Fruit fly (Drosophila melanogaster) whole organism, embryonic: ENCODE measurements around the gene pnr.
A peak's percentile ranks its signal among the peaks of the same experiment; 100 is the strongest.

Experiments used
- Awh ChIP-seq: fragments of 200-800 bp; sonication (Bioruptor generic); IDR thresholded peaks from 2 replicates; pipeline ENCODE4, ENCODE4 v1.3.6; 2022; ENCODE audit warnings: missing biosample characterization, missing genetic modification characterization
- B-H1 ChIP-seq: fragments of 200-800 bp; sonication (Bioruptor generic); IDR thresholded peaks from 3 replicates; pipeline ENCODE4 v1.3.6; 2022; ENCODE audit warnings: missing biosample characterization, missing genetic modification characterization
- CG11504 ChIP-seq: fragments of 200-800 bp; sonication (Bioruptor generic); optimal IDR thresholded peaks from 3 replicates; lab custom pipeline; 2019; ENCODE audit warnings: missing biosample characterization, mild to moderate bottlenecking, missing genetic modification characterization, moderate library complexity
- CG13775 ChIP-seq: fragments of 200-800 bp; sonication (Bioruptor generic); optimal IDR thresholded peaks from 3 replicates; lab custom pipeline; 2017; ENCODE audit warnings: missing biosample characterization, mild to moderate bottlenecking, missing genetic modification characterization
- CG15269 ChIP-seq: fragments of 200-800 bp; sonication (Bioruptor generic); optimal IDR thresholded peaks from 2 replicates; lab custom pipeline; 2018; ENCODE audit warnings: missing biosample characterization, mild to moderate bottlenecking, missing genetic modification characterization, moderate library complexity
- CG1529 ChIP-seq: fragments of 200-800 bp; sonication (Bioruptor generic); optimal IDR thresholded peaks from 3 replicates; lab custom pipeline; 2018; ENCODE audit warnings: missing biosample characterization, missing genetic modification characterization
- CG1792 ChIP-seq: fragments of 200-800 bp; sonication (Bioruptor generic); optimal IDR thresholded peaks from 2 replicates; lab custom pipeline; 2016; ENCODE audit warnings: missing biosample characterization, missing genetic modification characterization
- CG18262 ChIP-seq: fragments of 200-800 bp; optimal IDR thresholded peaks from 3 replicates; lab custom pipeline; 2019; ENCODE audit warnings: missing biosample characterization, mild to moderate bottlenecking, missing genetic modification characterization, moderate library complexity
- CG18764 ChIP-seq: fragments of 200-800 bp; sonication (Bioruptor generic); optimal IDR thresholded peaks from 3 replicates; lab custom pipeline; 2016; ENCODE audit warnings: missing biosample characterization, missing genetic modification characterization
- CG2129 ChIP-seq: fragments of 200-800 bp; sonication (Bioruptor generic); IDR thresholded peaks from 2 replicates; pipeline ENCODE4 v1.3.6; 2022; ENCODE audit warnings: missing biosample characterization, missing genetic modification characterization; ENCODE audit not compliant: partially characterized antibody
- CG2889 ChIP-seq: fragments of 200-800 bp; sonication (Bioruptor generic); IDR thresholded peaks from 3 replicates; pipeline ENCODE4 v1.3.6; 2022; ENCODE audit warnings: missing biosample characterization, missing genetic modification characterization
- CG30403 ChIP-seq: fragments of 200-800 bp; sonication (Bioruptor generic); optimal IDR thresholded peaks from 3 replicates; lab custom pipeline; 2016; ENCODE audit warnings: missing biosample characterization, missing genetic modification characterization
- CG32532 ChIP-seq: fragments of 200-800 bp; sonication (Bioruptor generic); IDR thresholded peaks from 2 replicates; pipeline ENCODE4 v1.3.6; 2022; ENCODE audit warnings: missing biosample characterization, missing genetic modification characterization
- CG34224 ChIP-seq: fragments of 200-800 bp; sonication (Bioruptor generic); IDR thresholded peaks from 3 replicates; pipeline ENCODE4 v1.3.6; 2022; ENCODE audit warnings: missing biosample characterization, missing genetic modification characterization; ENCODE audit not compliant: partially characterized antibody
- CG34422 ChIP-seq: fragments of 200-800 bp; sonication (Bioruptor generic); IDR thresholded peaks from 3 replicates; pipeline ENCODE4 v1.3.6; 2022; ENCODE audit warnings: missing biosample characterization, missing genetic modification characterization
- CG42726 ChIP-seq: fragments of 200-800 bp; sonication (Bioruptor generic); IDR thresholded peaks from 2 replicates; pipeline ENCODE4 v1.3.6; 2022; ENCODE audit warnings: missing biosample characterization, missing genetic modification characterization; ENCODE audit not compliant: partially characterized antibody
- CG4360 ChIP-seq: fragments of 200-800 bp; sonication (Bioruptor generic); IDR thresholded peaks from 2 replicates; pipeline ENCODE4 v1.3.6; 2022; ENCODE audit warnings: missing biosample characterization, missing genetic modification characterization
- CG6765 ChIP-seq: fragments of 200-800 bp; sonication (Bioruptor generic); optimal IDR thresholded peaks from 3 replicates; lab custom pipeline; 2017; ENCODE audit warnings: missing biosample characterization, mild to moderate bottlenecking, missing genetic modification characterization
- CG6791 ChIP-seq: fragments of 200-800 bp; sonication (Bioruptor generic); IDR thresholded peaks from 3 replicates; pipeline ENCODE4 v1.3.6; 2022; ENCODE audit warnings: missing biosample characterization, missing genetic modification characterization; ENCODE audit not compliant: partially characterized antibody
- CG7987 ChIP-seq: fragments of 200-800 bp; sonication (Bioruptor generic); optimal IDR thresholded peaks from 2 replicates; lab custom pipeline; 2018; ENCODE audit warnings: missing biosample characterization, mild to moderate bottlenecking, missing genetic modification characterization, moderate library complexity
- CG8359 ChIP-seq: fragments of 200-800 bp; sonication (Bioruptor generic); optimal IDR thresholded peaks from 2 replicates; lab custom pipeline; 2017; ENCODE audit warnings: missing biosample characterization, mild to moderate bottlenecking, missing genetic modification characterization, borderline replicate concordance
- CG9817 ChIP-seq: fragments of 200-800 bp; sonication (Bioruptor generic); optimal IDR thresholded peaks from 2 replicates; lab custom pipeline; 2018; ENCODE audit warnings: missing biosample characterization, mild to moderate bottlenecking, missing genetic modification characterization, moderate library complexity
- Doc3 ChIP-seq: fragments of 200-800 bp; sonication (Bioruptor generic); IDR thresholded peaks from 3 replicates; pipeline ENCODE4 v1.3.6; 2022; ENCODE audit warnings: missing biosample characterization, missing genetic modification characterization; ENCODE audit not compliant: partially characterized antibody
- E2f1 ChIP-seq: fragments of 200-800 bp; sonication (Bioruptor generic); IDR thresholded peaks from 2 replicates; pipeline ENCODE4 v1.3.6; 2022; ENCODE audit warnings: missing biosample characterization, missing genetic modification characterization
- Hey ChIP-seq: fragments of 200-800 bp; sonication (Bioruptor generic); optimal IDR thresholded peaks from 3 replicates; lab custom pipeline; 2018; ENCODE audit warnings: missing biosample characterization, mild to moderate bottlenecking, missing genetic modification characterization
- HmgD ChIP-seq: fragments of 200-800 bp; sonication (Bioruptor generic); optimal IDR thresholded peaks from 3 replicates; lab custom pipeline; 2016; ENCODE audit warnings: missing biosample characterization, missing genetic modification characterization
- Meics ChIP-seq: fragments of 200-800 bp; sonication (Bioruptor generic); optimal IDR thresholded peaks from 2 replicates; lab custom pipeline; 2017; ENCODE audit warnings: missing biosample characterization, mild to moderate bottlenecking, missing genetic modification characterization
- Mrtf ChIP-seq: fragments of 200-800 bp; sonication (Bioruptor generic); IDR thresholded peaks from 3 replicates; pipeline ENCODE4 v1.3.6; 2022; ENCODE audit warnings: missing biosample characterization, missing genetic modification characterization
- NFAT ChIP-seq: fragments of 200-800 bp; sonication (Bioruptor generic); IDR thresholded peaks from 2 replicates; pipeline ENCODE4 v1.3.6; 2022; ENCODE audit warnings: missing biosample characterization, missing genetic modification characterization
- Nf-YC ChIP-seq: fragments of 200-800 bp; optimal IDR thresholded peaks from 3 replicates; lab custom pipeline; 2019; ENCODE audit warnings: missing biosample characterization, mild to moderate bottlenecking, missing genetic modification characterization, moderate library complexity
- Opbp ChIP-seq: fragments of 200-800 bp; sonication (Bioruptor generic); IDR thresholded peaks from 3 replicates; pipeline ENCODE4 v1.3.6; 2022; ENCODE audit warnings: missing biosample characterization, missing genetic modification characterization; ENCODE audit not compliant: partially characterized antibody
- Ptx1 ChIP-seq: fragments of 200-800 bp; sonication (Bioruptor generic); IDR thresholded peaks from 2 replicates; pipeline ENCODE4 v1.3.6; 2022; ENCODE audit warnings: missing biosample characterization, missing genetic modification characterization
- Sox100B ChIP-seq: fragments of 200-800 bp; sonication (Bioruptor generic); optimal IDR thresholded peaks from 3 replicates; lab custom pipeline; 2018; ENCODE audit warnings: missing biosample characterization, mild to moderate bottlenecking, missing genetic modification characterization
- YL-1 ChIP-seq: fragments of 200-800 bp; sonication (Bioruptor generic); optimal IDR thresholded peaks from 3 replicates; lab custom pipeline; 2017; ENCODE audit warnings: missing biosample characterization, mild to moderate bottlenecking, missing genetic modification characterization
- ab ChIP-seq: fragments of 200-800 bp; sonication (Bioruptor generic); optimal IDR thresholded peaks from 2 replicates; lab custom pipeline; 2016; ENCODE audit warnings: missing biosample characterization, missing genetic modification characterization
- al ChIP-seq: fragments of 200-800 bp; sonication (Bioruptor generic); IDR thresholded peaks from 2 replicates; pipeline ENCODE4 v1.3.6; 2022; ENCODE audit warnings: missing biosample characterization, missing genetic modification characterization
- ase ChIP-seq: fragments of 200-800 bp; sonication (Bioruptor generic); IDR thresholded peaks from 3 replicates; pipeline ENCODE4 v1.3.6; 2022; ENCODE audit warnings: missing biosample characterization, missing genetic modification characterization
- caup ChIP-seq: fragments of 200-800 bp; sonication (Bioruptor generic); optimal IDR thresholded peaks from 3 replicates; lab custom pipeline; 2017; ENCODE audit warnings: missing biosample characterization, mild to moderate bottlenecking, missing genetic modification characterization, moderate library complexity; ENCODE audit not compliant: severe bottlenecking
- corto ChIP-seq: fragments of 200-800 bp; sonication (Bioruptor generic); optimal IDR thresholded peaks from 2 replicates; lab custom pipeline; 2016; ENCODE audit warnings: missing biosample characterization, mild to moderate bottlenecking, missing genetic modification characterization, moderate library complexity
- dm ChIP-seq: fragments of 200-800 bp; sonication (Bioruptor generic); optimal IDR thresholded peaks from 3 replicates; lab custom pipeline; 2016; ENCODE audit warnings: missing biosample characterization, missing genetic modification characterization
- exex ChIP-seq: fragments of 200-800 bp; sonication (Bioruptor generic); optimal IDR thresholded peaks from 4 replicates; lab custom pipeline; 2018; ENCODE audit warnings: missing biosample characterization, mild to moderate bottlenecking, missing genetic modification characterization, moderate library complexity
- eyg ChIP-seq: fragments of 200-800 bp; sonication (Bioruptor generic); optimal IDR thresholded peaks from 3 replicates; lab custom pipeline; 2016; ENCODE audit warnings: missing biosample characterization, missing genetic modification characterization
- grn ChIP-seq: fragments of 200-800 bp; sonication (Bioruptor generic); optimal IDR thresholded peaks from 3 replicates; lab custom pipeline; 2017; ENCODE audit warnings: missing biosample characterization, missing genetic modification characterization
- her ChIP-seq: fragments of 200-800 bp; sonication (Bioruptor generic); optimal IDR thresholded peaks from 2 replicates; lab custom pipeline; 2016; ENCODE audit warnings: missing biosample characterization, missing genetic modification characterization
- kni ChIP-seq: fragments of 200-800 bp; sonication (Bioruptor generic); optimal IDR thresholded peaks from 3 replicates; lab custom pipeline; 2017; ENCODE audit warnings: mild to moderate bottlenecking, missing biosample characterization, missing genetic modification reagents, missing genetic modification characterization
- odd ChIP-seq: fragments of 200-800 bp; sonication (Bioruptor generic); optimal IDR thresholded peaks from 2 replicates; lab custom pipeline; 2017; ENCODE audit warnings: missing biosample characterization, mild to moderate bottlenecking, missing genetic modification characterization
- run ChIP-seq: fragments of 200-800 bp; sonication (Bioruptor generic); optimal IDR thresholded peaks from 3 replicates; lab custom pipeline; 2018; ENCODE audit warnings: missing biosample characterization, mild to moderate bottlenecking, missing genetic modification characterization
- scrt ChIP-seq: fragments of 200-800 bp; sonication (Bioruptor generic); optimal IDR thresholded peaks from 2 replicates; lab custom pipeline; 2018; ENCODE audit warnings: missing biosample characterization, mild to moderate bottlenecking, missing genetic modification characterization, moderate library complexity
- sisA ChIP-seq: fragments of 200-800 bp; sonication (Bioruptor generic); IDR thresholded peaks from 2 replicates; pipeline ENCODE4 v1.3.6; 2022; ENCODE audit warnings: missing biosample characterization, missing genetic modification characterization
- stc ChIP-seq: fragments of 200-800 bp; sonication (Bioruptor generic); IDR thresholded peaks from 2 replicates; pipeline ENCODE4 v1.3.6; 2022; ENCODE audit warnings: missing biosample characterization, missing genetic modification characterization

pnr gene

dm6 chr3R:16050621-16051328 is 24.9 kb downstream of the pnr start, which contains the start of gene msps (continued):
- TF ChIP-seq CG6791 (GFP tag; lab: Robert Waterston, UW) (peak; percentile 89), Nf-YC (tag; lab: Kevin White, UChicago) (no peak), kni (GFP tag; lab: Kevin White, UChicago) (no peak), Meics (GFP tag; lab: Kevin White, UChicago) (no peak), eyg (GFP tag; lab: Kevin White, UChicago) (no peak), CG4360 (GFP tag; lab: Robert Waterston, UW) (no peak), dm (GFP tag; lab: Kevin White, UChicago) (no peak), Mrtf (no peak), CG9817 (tag; lab: Kevin White, UChicago) (no peak), CG42726 (GFP tag; lab: Robert Waterston, UW) (peak; percentile 64; the same call in 1 of the 2 replicates), run (tag; lab: Kevin White, UChicago) (no peak), Awh (GFP tag; lab: Robert Waterston, UW) (no peak), E2f1 (GFP tag; lab: Robert Waterston, UW) (no peak), YL-1 (peak; percentile 76), NFAT (GFP tag; lab: Robert Waterston, UW) (no peak), CG7987 (GFP tag; lab: Kevin White, UChicago) (no peak), grn (no peak), CG13775 (GFP tag; lab: Kevin White, UChicago) (no peak), Doc3 (no peak), CG30403 (GFP tag; lab: Kevin White, UChicago) (no peak), CG32532 (GFP tag; lab: Robert Waterston, UW) (no peak), CG18764 (GFP tag; lab: Kevin White, UChicago) (no peak), corto (no peak), Opbp (GFP tag; lab: Robert Waterston, UW) (peak; percentile 74; the same call in 2 of the 3 replicates), Sox100B (no peak), her (no peak), CG34422 (GFP tag; lab: Robert Waterston, UW) (peak; percentile 49; the same call in 1 of the 3 replicates), Ptx1 (no peak), HmgD (GFP tag; lab: Kevin White, UChicago) (no peak), Hey (tag; lab: Kevin White, UChicago) (no peak), scrt (no peak), CG34224 (GFP tag; lab: Robert Waterston, UW) (no peak; the same call in 2 of the 3 replicates), ase (GFP tag; lab: Robert Waterston, UW) (no peak), CG11504 (tag; lab: Kevin White, UChicago) (peak; percentile 0), CG2129 (GFP tag; lab: Robert Waterston, UW) (no peak), al (GFP tag; lab: Robert Waterston, UW) (no peak), CG1792 (no peak), caup (GFP tag; lab: Kevin White, UChicago) (no peak), sisA (GFP tag; lab: Robert Waterston, UW) (no peak), CG2889 (GFP tag; lab: Robert Waterston, UW) (no peak), CG8359 (GFP tag; lab: Kevin White, UChicago) (no peak), stc (no peak), exex (no peak), B-H1 (GFP tag; lab: Robert Waterston, UW) (no peak), CG15269 (tag; lab: Kevin White, UChicago) (no peak), ab (GFP tag; lab: Kevin White, UChicago) (no peak), odd (GFP tag; lab: Kevin White, UChicago) (no peak), CG6765 (no peak), CG1529 (GFP tag; lab: Kevin White, UChicago) (no peak), CG18262 (tag; lab: Kevin White, UChicago) (no peak)
